Fruit fly (Drosophila melanogaster) whole organism, embryonic: ENCODE results near the gene CG8925.
A peak's percentile ranks its signal among the peaks of the same experiment; 100 is the strongest.

ENCODE experiments used
- CG10147 ChIP-seq: fragments of 200-800 bp; sonication (Bioruptor generic); optimal IDR thresholded peaks from 2 replicates; lab custom pipeline; 2019; ENCODE audit warnings: missing biosample characterization, mild to moderate bottlenecking, missing genetic modification characterization, moderate library complexity
- CG10267 ChIP-seq: fragments of 200-800 bp; sonication (Bioruptor generic); optimal IDR thresholded peaks from 2 replicates; lab custom pipeline; 2018; ENCODE audit warnings: missing biosample characterization, mild to moderate bottlenecking, missing genetic modification characterization, moderate library complexity
- CG10979 ChIP-seq: fragments of 200-800 bp; sonication (Bioruptor generic); optimal IDR thresholded peaks from 2 replicates; lab custom pipeline; 2018; ENCODE audit warnings: missing biosample characterization, mild to moderate bottlenecking, missing genetic modification characterization, moderate library complexity
- CG11696 ChIP-seq: fragments of 200-800 bp; sonication (Bioruptor generic); IDR thresholded peaks from 2 replicates; pipeline ENCODE4 v1.3.6; 2022; ENCODE audit warnings: missing biosample characterization, missing genetic modification characterization
- CG12155 ChIP-seq: fragments of 200-800 bp; sonication (Bioruptor generic); optimal IDR thresholded peaks from 3 replicates; lab custom pipeline; 2016; ENCODE audit warnings: missing biosample characterization, missing genetic modification characterization
- CG12659 ChIP-seq: fragments of 200-800 bp; sonication (Bioruptor generic); optimal IDR thresholded peaks from 3 replicates; lab custom pipeline; 2017; ENCODE audit warnings: mild to moderate bottlenecking, missing biosample characterization, missing genetic modification reagents, missing genetic modification characterization
- CG13775 ChIP-seq: fragments of 200-800 bp; sonication (Bioruptor generic); optimal IDR thresholded peaks from 3 replicates; lab custom pipeline; 2017; ENCODE audit warnings: missing biosample characterization, mild to moderate bottlenecking, missing genetic modification characterization
- CG14050 ChIP-seq: fragments of 200-800 bp; sonication (Bioruptor generic); IDR thresholded peaks from 3 replicates; pipeline ENCODE4 v1.3.6; 2022; ENCODE audit warnings: missing biosample characterization, missing genetic modification characterization
- CG14667 ChIP-seq: fragments of 200-800 bp; sonication (Bioruptor generic); IDR thresholded peaks from 2 replicates; pipeline ENCODE4 v1.3.6; 2022; ENCODE audit warnings: missing biosample characterization, missing genetic modification characterization
- CG15073 ChIP-seq: fragments of 200-800 bp; sonication (Bioruptor generic); optimal IDR thresholded peaks from 2 replicates; lab custom pipeline; 2016; ENCODE audit warnings: missing biosample characterization, missing genetic modification characterization
- CG16863 ChIP-seq: fragments of 200-800 bp; sonication (Bioruptor generic); optimal IDR thresholded peaks from 3 replicates; lab custom pipeline; 2016; ENCODE audit warnings: missing biosample characterization, missing genetic modification characterization
- CG17186 ChIP-seq: fragments of 200-800 bp; sonication (Bioruptor generic); optimal IDR thresholded peaks from 3 replicates; lab custom pipeline; 2017; ENCODE audit warnings: missing biosample characterization, missing genetic modification reagents, missing genetic modification characterization
- CG17359 ChIP-seq: fragments of 200-800 bp; sonication (Bioruptor generic); optimal IDR thresholded peaks from 3 replicates; lab custom pipeline; 2018; ENCODE audit warnings: missing biosample characterization, mild to moderate bottlenecking, missing genetic modification characterization, moderate library complexity
- CG30020 ChIP-seq: fragments of 200-800 bp; optimal IDR thresholded peaks from 2 replicates; lab custom pipeline; 2019; ENCODE audit warnings: missing biosample characterization, mild to moderate bottlenecking, missing genetic modification characterization, moderate library complexity
- CG30431 ChIP-seq: fragments of 200-800 bp; sonication (Bioruptor generic); optimal IDR thresholded peaks from 2 replicates; lab custom pipeline; 2017; ENCODE audit warnings: missing biosample characterization, missing genetic modification characterization
- CG33557 ChIP-seq: fragments of 200-800 bp; sonication (Bioruptor generic); optimal IDR thresholded peaks from 2 replicates; lab custom pipeline; 2019; ENCODE audit warnings: missing biosample characterization, mild to moderate bottlenecking, missing genetic modification characterization, moderate library complexity
- CG6689 ChIP-seq: fragments of 200-800 bp; sonication (Bioruptor generic); IDR thresholded peaks from 2 replicates; pipeline ENCODE4 v1.3.6; 2022; ENCODE audit warnings: missing biosample characterization, missing genetic modification characterization
- CG7357 ChIP-seq: fragments of 200-800 bp; sonication (Bioruptor generic); IDR thresholded peaks from 3 replicates; pipeline ENCODE4 v1.3.6; 2022; ENCODE audit warnings: missing biosample characterization, missing genetic modification characterization
- Doc2 ChIP-seq: fragments of 200-800 bp; sonication (Bioruptor generic); IDR thresholded peaks from 2 replicates; pipeline ENCODE4 v1.3.6; 2022; ENCODE audit warnings: missing biosample characterization, missing genetic modification characterization
- Eip74EF ChIP-seq, 2 experiments: fragments of 200-800 bp in 1 of 2; fragments of >200 bp in 1 of 2; sonication (Bioruptor generic) in 1 of 2; optimal IDR thresholded peaks; 2 replicates each; lab custom pipeline; 2017 to 2019; ENCODE audit warnings: missing biosample characterization in 2 of 2, missing genetic modification characterization in 2 of 2, mild to moderate bottlenecking in 1 of 2, moderate library complexity in 1 of 2
- HHEX ChIP-seq: fragments of 200-800 bp; sonication (Bioruptor generic); optimal IDR thresholded peaks from 3 replicates; lab custom pipeline; 2017; ENCODE audit warnings: missing biosample characterization, mild to moderate bottlenecking, missing genetic modification characterization, missing genetic modification reagents
- Max ChIP-seq: fragments of 200-800 bp; sonication (Bioruptor generic); optimal IDR thresholded peaks from 2 replicates; lab custom pipeline; 2016; ENCODE audit warnings: missing biosample characterization, mild to moderate bottlenecking, missing genetic modification characterization
- Mes4 ChIP-seq: fragments of 200-800 bp; sonication (Bioruptor generic); optimal IDR thresholded peaks from 2 replicates; lab custom pipeline; 2016; ENCODE audit warnings: missing biosample characterization, missing genetic modification characterization
- YL-1 ChIP-seq: fragments of 200-800 bp; sonication (Bioruptor generic); optimal IDR thresholded peaks from 3 replicates; lab custom pipeline; 2017; ENCODE audit warnings: missing biosample characterization, mild to moderate bottlenecking, missing genetic modification characterization
- caup ChIP-seq: fragments of 200-800 bp; sonication (Bioruptor generic); optimal IDR thresholded peaks from 3 replicates; lab custom pipeline; 2017; ENCODE audit warnings: missing biosample characterization, mild to moderate bottlenecking, missing genetic modification characterization, moderate library complexity; ENCODE audit not compliant: severe bottlenecking
- fd3F ChIP-seq: fragments of 200-800 bp; sonication (Bioruptor generic); optimal IDR thresholded peaks from 2 replicates; lab custom pipeline; 2018; ENCODE audit warnings: missing biosample characterization, mild to moderate bottlenecking, missing genetic modification characterization, moderate library complexity
- gcm2 ChIP-seq: fragments of 200-800 bp; sonication (Bioruptor generic); optimal IDR thresholded peaks from 2 replicates; lab custom pipeline; 2016; ENCODE audit warnings: missing biosample characterization, missing genetic modification characterization
- gfzf ChIP-seq: fragments of 200-800 bp; sonication (Bioruptor generic); optimal IDR thresholded peaks from 2 replicates; lab custom pipeline; 2016; ENCODE audit warnings: missing biosample characterization, mild to moderate bottlenecking, missing genetic modification characterization, moderate library complexity
- hkb ChIP-seq, 2 experiments: fragments of 200-800 bp in 1 of 2; fragments of >200 bp in 1 of 2; sonication (Bioruptor generic) in 1 of 2; IDR thresholded peaks in 1 of 2; optimal IDR thresholded peaks in 1 of 2; 2 replicates each; pipeline versions ENCODE4 v1.3.6 to Lab custom; 2017 to 2022; ENCODE audit warnings: missing biosample characterization in 1 of 2, missing genetic modification characterization in 1 of 2
- ken ChIP-seq: fragments of 200-800 bp; sonication (Bioruptor generic); IDR thresholded peaks from 3 replicates; pipeline ENCODE4 v1.3.6; 2022; ENCODE audit warnings: missing biosample characterization, missing genetic modification characterization
- lmd ChIP-seq: fragments of 200-800 bp; sonication (Bioruptor generic); IDR thresholded peaks from 2 replicates; pipeline ENCODE4 v1.3.6; 2022; ENCODE audit warnings: missing biosample characterization, missing genetic modification characterization
- lov ChIP-seq, 2 experiments: fragments of 200-800 bp in 1 of 2; fragments of >200 bp in 1 of 2; sonication (Bioruptor generic) in 1 of 2; IDR thresholded peaks in 1 of 2; optimal IDR thresholded peaks in 1 of 2; 2 replicates in 1 of 2; 3 replicates in 1 of 2; pipeline versions ENCODE4 v1.3.6 to Lab custom; 2017 to 2022; ENCODE audit warnings: missing biosample characterization in 1 of 2, missing genetic modification characterization in 1 of 2
- luna ChIP-seq: fragments of 200-800 bp; sonication (Bioruptor generic); optimal IDR thresholded peaks from 2 replicates; lab custom pipeline; 2016; ENCODE audit warnings: missing biosample characterization, missing genetic modification characterization
- nom ChIP-seq: fragments of 200-800 bp; sonication (Bioruptor generic); optimal IDR thresholded peaks from 2 replicates; lab custom pipeline; 2017; ENCODE audit warnings: missing biosample characterization, missing genetic modification characterization, mild to moderate bottlenecking, moderate library complexity, missing genetic modification reagents
- pb ChIP-seq: fragments of 200-800 bp; sonication (Bioruptor generic); optimal IDR thresholded peaks from 3 replicates; lab custom pipeline; 2016; ENCODE audit warnings: missing biosample characterization, missing genetic modification characterization
- pita ChIP-seq: fragments of 200-800 bp; sonication (Bioruptor generic); optimal IDR thresholded peaks from 2 replicates; lab custom pipeline; 2017; ENCODE audit warnings: missing biosample characterization, mild to moderate bottlenecking, missing genetic modification characterization
- psq ChIP-seq: fragments of 200-800 bp; sonication (Bioruptor generic); optimal IDR thresholded peaks from 2 replicates; lab custom pipeline; 2017; ENCODE audit warnings: missing biosample characterization, missing genetic modification characterization
- schlank ChIP-seq: fragments of 200-800 bp; sonication (Bioruptor generic); optimal IDR thresholded peaks from 2 replicates; lab custom pipeline; 2018; ENCODE audit warnings: missing biosample characterization, mild to moderate bottlenecking, missing genetic modification characterization
- slbo ChIP-seq: fragments of 200-800 bp; sonication (Bioruptor generic); IDR thresholded peaks from 2 replicates; pipeline ENCODE4 v1.3.6; 2022; ENCODE audit warnings: missing biosample characterization, missing genetic modification characterization
- sna ChIP-seq: fragments of 200-800 bp; sonication (Bioruptor generic); IDR thresholded peaks from 2 replicates; pipeline ENCODE4 v1.3.6; 2022; ENCODE audit warnings: missing biosample characterization, missing genetic modification characterization; ENCODE audit not compliant: partially characterized antibody
- sob ChIP-seq: fragments of 200-800 bp; sonication (Bioruptor generic); IDR thresholded peaks from 2 replicates; pipeline ENCODE4 v1.3.6; 2022; ENCODE audit warnings: missing biosample characterization, missing genetic modification characterization
- sqz ChIP-seq: fragments of 200-800 bp; sonication (Bioruptor generic); optimal IDR thresholded peaks from 3 replicates; lab custom pipeline; 2018; ENCODE audit warnings: missing biosample characterization, mild to moderate bottlenecking, missing genetic modification characterization
- sr ChIP-seq: fragments of 200-800 bp; sonication (Bioruptor generic); IDR thresholded peaks from 3 replicates; pipeline ENCODE4 v1.3.6; 2022; ENCODE audit warnings: missing biosample characterization, missing genetic modification characterization
- stwl ChIP-seq: fragments of 200-800 bp; sonication (Bioruptor generic); optimal IDR thresholded peaks from 3 replicates; lab custom pipeline; 2018; ENCODE audit warnings: missing biosample characterization, mild to moderate bottlenecking, missing genetic modification characterization, moderate library complexity
- unc-4 ChIP-seq: fragments of 200-800 bp; sonication (Bioruptor generic); IDR thresholded peaks from 2 replicates; pipeline ENCODE4 v1.3.6; 2022; ENCODE audit warnings: missing biosample characterization, missing genetic modification characterization; ENCODE audit not compliant: partially characterized antibody
- usp ChIP-seq: fragments of >200 bp; optimal IDR thresholded peaks from 2 replicates; lab custom pipeline; 2017; ENCODE audit warnings: missing biosample characterization, missing genetic modification characterization
- wor ChIP-seq: fragments of 200-800 bp; sonication (Bioruptor generic); IDR thresholded peaks from 2 replicates; pipeline ENCODE4 v1.3.6; 2022; ENCODE audit warnings: missing biosample characterization, missing genetic modification characterization

The CG8925 gene

dm6 chr3R:16186791-16187681, 15.2 kb downstream of the CG8925 start, which contains the start of gene sra (continued):
- TF ChIP-seq unc-4 = peak; percentile 96
- TF ChIP-seq caup (GFP tag; lab: Kevin White, UChicago) = peak; percentile 33
- TF ChIP-seq schlank (tag; lab: Kevin White, UChicago) = no peak
- TF ChIP-seq CG7357 (GFP tag; lab: Robert Waterston, UW) = 0 out of 3 replicates have a peak, but pooled peaks have one; percentile 5
- no peak for TF ChIP-seq wor (GFP tag; lab: Robert Waterston, UW)
- TF ChIP-seq sna (GFP tag; lab: Robert Waterston, UW) = peak; percentile 97
- no peak for TF ChIP-seq CG15073 (GFP tag; lab: Kevin White, UChicago)
- no peak for TF ChIP-seq CG11696 (GFP tag; lab: Robert Waterston, UW)
- no peak for TF ChIP-seq Eip74EF (GFP tag; optimal IDR thresholded peaks at IDR 0.05; lab: Kevin White, UChicago)
- TF ChIP-seq CG30020 = no peak
- no peak for TF ChIP-seq HHEX (GFP tag; lab: Kevin White, UChicago)
- no peak for TF ChIP-seq CG13775
- peak; percentile 80 for TF ChIP-seq CG12659
- TF ChIP-seq pita (GFP tag; lab: Kevin White, UChicago) = no peak
- no peak for TF ChIP-seq psq
- peak; percentile 24 for TF ChIP-seq CG17359 (tag; lab: Kevin White, UChicago)
- peak; percentile 3 for TF ChIP-seq CG17186 (GFP tag; lab: Kevin White, UChicago)
- no peak for TF ChIP-seq Mes4 (GFP tag; lab: Kevin White, UChicago)
- TF ChIP-seq CG6689 = 0 out of 2 replicates have a peak, but pooled peaks have one; percentile 12
- no peak for TF ChIP-seq ken
- no peak for TF ChIP-seq lov (optimal IDR thresholded peaks at IDR 0.05; lab: Kevin White, UChicago)
- peak; percentile 25; the same call in 1 of the 3 replicates for TF ChIP-seq lov (GFP tag; IDR thresholded peaks at IDR 0.05; lab: Robert Waterston, UW)
- peak; percentile 90 for TF ChIP-seq YL-1
- peak; percentile 29 for TF ChIP-seq gcm2 (GFP tag; lab: Kevin White, UChicago)
- TF ChIP-seq sob (GFP tag; lab: Robert Waterston, UW) = peak; percentile 13; the same call in 1 of the 2 replicates
- no peak for TF ChIP-seq luna (GFP tag; lab: Kevin White, UChicago)
- TF ChIP-seq fd3F (GFP tag; lab: Kevin White, UChicago) = no peak
- no peak for TF ChIP-seq CG12155
- no peak for TF ChIP-seq CG14050 (GFP tag; lab: Robert Waterston, UW)
- 0 out of 3 replicates have a peak, but pooled peaks have one; percentile 17 for TF ChIP-seq sr (GFP tag; lab: Robert Waterston, UW)
- TF ChIP-seq CG30431 = no peak
- TF ChIP-seq usp (GFP tag; lab: Kevin White, UChicago) = no peak
- TF ChIP-seq Max (GFP tag; lab: Kevin White, UChicago) = no peak
- no peak for TF ChIP-seq lmd
- no peak for TF ChIP-seq Doc2 (GFP tag; lab: Robert Waterston, UW)
- TF ChIP-seq stwl (tag; lab: Kevin White, UChicago) = peak; percentile 97
- TF ChIP-seq CG16863 (GFP tag; lab: Kevin White, UChicago) = no peak
- peak; percentile 42 for TF ChIP-seq CG10147 (GFP tag; lab: Kevin White, UChicago)
- TF ChIP-seq CG10267 (tag; lab: Kevin White, UChicago) = peak; percentile 52
- no peak for TF ChIP-seq CG14667 (GFP tag; lab: Robert Waterston, UW)
- peak; percentile 57 for TF ChIP-seq gfzf (GFP tag; lab: Kevin White, UChicago)
- TF ChIP-seq sqz (GFP tag; lab: Kevin White, UChicago) = no peak
- TF ChIP-seq nom (GFP tag; lab: Kevin White, UChicago) = peak; percentile 71
- no peak for TF ChIP-seq pb (GFP tag; lab: Kevin White, UChicago)
- peak; percentile 65 for TF ChIP-seq hkb (optimal IDR thresholded peaks at IDR 0.05; lab: Kevin White, UChicago)
- peak; percentile 18; the same call in 1 of the 2 replicates for TF ChIP-seq hkb (GFP tag; IDR thresholded peaks at IDR 0.05; lab: Robert Waterston, UW)
- TF ChIP-seq slbo (GFP tag; lab: Robert Waterston, UW) = peak; percentile 28; the same call in 1 of the 2 replicates
- no peak for TF ChIP-seq CG33557 (GFP tag; lab: Kevin White, UChicago)
- peak; percentile 13 for TF ChIP-seq CG10979
